Worm (Caenorhabditis elegans): ENCODE results near the gene srx-60.

- TF ChIP-seq nhr-21 (tag; optimal IDR thresholded peaks at IDR 0.05) (no peak), elt-3 (tag; optimal IDR thresholded peaks at IDR 0.05) (no peak)
Measured at ce11 chrV:7364059-7364458, 36.6 kb upstream of the srx-60 start, which contains the start of gene cyp-35A2.
